Fruit fly (Drosophila melanogaster) whole organism, embryonic: ENCODE data around the gene Lamtor4.

Experiments used
- BEAF-32 ChIP-seq: fragments of 200-800 bp; sonication (Bioruptor generic); optimal IDR thresholded peaks from 3 replicates; lab custom pipeline; 2017; ENCODE audit warnings: missing biosample characterization, missing genetic modification characterization, mild to moderate bottlenecking, moderate library complexity, missing genetic modification reagents
- CG10959 ChIP-seq: fragments of 200-800 bp; sonication (Bioruptor generic); IDR thresholded peaks from 2 replicates; pipeline ENCODE4 v1.3.6; 2022; ENCODE audit warnings: missing biosample characterization, missing genetic modification characterization
- CG10979 ChIP-seq: fragments of 200-800 bp; sonication (Bioruptor generic); optimal IDR thresholded peaks from 2 replicates; lab custom pipeline; 2018; ENCODE audit warnings: missing biosample characterization, mild to moderate bottlenecking, missing genetic modification characterization, moderate library complexity
- CG11085 ChIP-seq: fragments of 200-800 bp; sonication (Bioruptor generic); IDR thresholded peaks from 2 replicates; pipeline ENCODE4 v1.3.6; 2022; ENCODE audit warnings: missing biosample characterization, missing genetic modification characterization
- CG12942 ChIP-seq: fragments of 200-800 bp; sonication (Bioruptor generic); optimal IDR thresholded peaks from 3 replicates; lab custom pipeline; 2016; ENCODE audit warnings: missing biosample characterization, missing genetic modification characterization
- CG13775 ChIP-seq: fragments of 200-800 bp; sonication (Bioruptor generic); optimal IDR thresholded peaks from 3 replicates; lab custom pipeline; 2017; ENCODE audit warnings: missing biosample characterization, mild to moderate bottlenecking, missing genetic modification characterization
- CG14441 ChIP-seq: fragments of 200-800 bp; sonication (Bioruptor generic); IDR thresholded peaks from 2 replicates; pipeline ENCODE4 v1.3.6; 2022; ENCODE audit warnings: missing biosample characterization, missing genetic modification characterization
- CG16863 ChIP-seq: fragments of 200-800 bp; sonication (Bioruptor generic); optimal IDR thresholded peaks from 3 replicates; lab custom pipeline; 2016; ENCODE audit warnings: missing biosample characterization, missing genetic modification characterization
- CG17359 ChIP-seq: fragments of 200-800 bp; sonication (Bioruptor generic); optimal IDR thresholded peaks from 3 replicates; lab custom pipeline; 2018; ENCODE audit warnings: missing biosample characterization, mild to moderate bottlenecking, missing genetic modification characterization, moderate library complexity
- CG2678 ChIP-seq: fragments of 200-800 bp; sonication (Bioruptor generic); optimal IDR thresholded peaks from 3 replicates; lab custom pipeline; 2019; ENCODE audit warnings: missing biosample characterization, mild to moderate bottlenecking, missing genetic modification characterization, moderate library complexity
- CG30403 ChIP-seq: fragments of 200-800 bp; sonication (Bioruptor generic); optimal IDR thresholded peaks from 3 replicates; lab custom pipeline; 2016; ENCODE audit warnings: missing biosample characterization, missing genetic modification characterization
- CG30431 ChIP-seq: fragments of 200-800 bp; sonication (Bioruptor generic); optimal IDR thresholded peaks from 2 replicates; lab custom pipeline; 2017; ENCODE audit warnings: missing biosample characterization, missing genetic modification characterization
- CG32772 ChIP-seq: fragments of 200-800 bp; sonication (Bioruptor generic); IDR thresholded peaks from 2 replicates; pipeline ENCODE4 v1.3.6; 2022; ENCODE audit warnings: missing biosample characterization, missing genetic modification characterization
- CG3407 ChIP-seq: fragments of 200-800 bp; sonication (Bioruptor generic); optimal IDR thresholded peaks from 2 replicates; lab custom pipeline; 2018; ENCODE audit warnings: missing biosample characterization, mild to moderate bottlenecking, missing genetic modification characterization
- CG43689 ChIP-seq: fragments of 200-800 bp; sonication (Bioruptor generic); IDR thresholded peaks from 2 replicates; pipeline ENCODE4 v1.3.6; 2022; ENCODE audit warnings: missing biosample characterization, missing genetic modification characterization
- CG4730 ChIP-seq: fragments of 200-800 bp; sonication (Bioruptor generic); IDR thresholded peaks from 2 replicates; pipeline ENCODE4 v1.3.6; 2022; ENCODE audit warnings: missing biosample characterization, missing genetic modification characterization
- CG4820 ChIP-seq: fragments of 200-800 bp; sonication (Bioruptor generic); optimal IDR thresholded peaks from 3 replicates; lab custom pipeline; 2016; ENCODE audit warnings: missing biosample characterization, missing genetic modification characterization
- CG8089 ChIP-seq: fragments of 200-800 bp; sonication (Bioruptor generic); optimal IDR thresholded peaks from 3 replicates; lab custom pipeline; 2016; ENCODE audit warnings: missing biosample characterization, missing genetic modification characterization
- CG8388 ChIP-seq: fragments of 200-800 bp; sonication (Bioruptor generic); optimal IDR thresholded peaks from 2 replicates; lab custom pipeline; 2019; ENCODE audit warnings: missing biosample characterization, mild to moderate bottlenecking, missing genetic modification characterization, moderate library complexity
- CG8944 ChIP-seq: fragments of 200-800 bp; sonication (Bioruptor generic); optimal IDR thresholded peaks from 3 replicates; lab custom pipeline; 2016; ENCODE audit warnings: missing biosample characterization, missing genetic modification characterization
- CG9797 ChIP-seq: fragments of 200-800 bp; sonication (Bioruptor generic); optimal IDR thresholded peaks from 3 replicates; lab custom pipeline; 2018; ENCODE audit warnings: missing biosample characterization, mild to moderate bottlenecking, missing genetic modification characterization
- Dek ChIP-seq: fragments of 200-800 bp; sonication (Bioruptor generic); optimal IDR thresholded peaks from 3 replicates; lab custom pipeline; 2019; ENCODE audit warnings: missing biosample characterization, mild to moderate bottlenecking, missing genetic modification characterization, moderate library complexity
- Dll ChIP-seq: fragments of 200-800 bp; sonication (Bioruptor generic); IDR thresholded peaks from 4 replicates; pipeline ENCODE4 v1.3.6; 2022; ENCODE audit warnings: missing biosample characterization, missing genetic modification characterization; ENCODE audit not compliant: partially characterized antibody
- Doc3 ChIP-seq: fragments of 200-800 bp; sonication (Bioruptor generic); IDR thresholded peaks from 3 replicates; pipeline ENCODE4 v1.3.6; 2022; ENCODE audit warnings: missing biosample characterization, missing genetic modification characterization; ENCODE audit not compliant: partially characterized antibody
- Dp ChIP-seq: fragments of 200-800 bp; sonication (Bioruptor generic); optimal IDR thresholded peaks from 2 replicates; lab custom pipeline; 2018; ENCODE audit warnings: missing biosample characterization, mild to moderate bottlenecking, missing genetic modification characterization, moderate library complexity
- Drgx ChIP-seq: fragments of 200-800 bp; sonication (Bioruptor generic); IDR thresholded peaks from 2 replicates; pipeline ENCODE4 v1.3.6; 2022; ENCODE audit warnings: missing biosample characterization, missing genetic modification characterization
- H2.0 ChIP-seq: fragments of 200-800 bp; sonication (Bioruptor generic); IDR thresholded peaks from 2 replicates; pipeline ENCODE4 v1.3.6; 2022; ENCODE audit warnings: missing biosample characterization, missing genetic modification characterization
- Hr51 ChIP-seq, 2 experiments: fragments of 200-800 bp; sonication (Bioruptor generic); optimal IDR thresholded peaks; 2 replicates in 1 of 2; 3 replicates in 1 of 2; lab custom pipeline; 2016 to 2018; ENCODE audit warnings: missing biosample characterization in 2 of 2, missing genetic modification characterization in 2 of 2, mild to moderate bottlenecking in 1 of 2, moderate library complexity in 1 of 2
- Lhr ChIP-seq: fragments of 200-800 bp; sonication (Bioruptor generic); optimal IDR thresholded peaks from 3 replicates; lab custom pipeline; 2017; ENCODE audit warnings: mild to moderate bottlenecking, missing biosample characterization, missing genetic modification reagents, missing genetic modification characterization
- MTF-1 ChIP-seq: fragments of 200-800 bp; sonication (Bioruptor generic); optimal IDR thresholded peaks from 2 replicates; lab custom pipeline; 2018; ENCODE audit warnings: missing biosample characterization, mild to moderate bottlenecking, missing genetic modification characterization, borderline replicate concordance
- Meics ChIP-seq: fragments of 200-800 bp; sonication (Bioruptor generic); optimal IDR thresholded peaks from 2 replicates; lab custom pipeline; 2017; ENCODE audit warnings: missing biosample characterization, mild to moderate bottlenecking, missing genetic modification characterization
- Tbp ChIP-seq: fragments of >200 bp; optimal IDR thresholded peaks from 2 replicates; lab custom pipeline; 2018; ENCODE audit warnings: missing biosample characterization, missing genetic modification characterization
- YL-1 ChIP-seq: fragments of 200-800 bp; sonication (Bioruptor generic); optimal IDR thresholded peaks from 3 replicates; lab custom pipeline; 2017; ENCODE audit warnings: missing biosample characterization, mild to moderate bottlenecking, missing genetic modification characterization
- amos ChIP-seq: fragments of 200-800 bp; sonication (Bioruptor generic); IDR thresholded peaks from 2 replicates; pipeline ENCODE4 v1.3.6; 2022; ENCODE audit warnings: missing biosample characterization, missing genetic modification characterization; ENCODE audit not compliant: partially characterized antibody
- aop ChIP-seq: fragments of 200-800 bp; sonication (Bioruptor generic); IDR thresholded peaks from 2 replicates; pipeline ENCODE4 v1.3.6; 2022; ENCODE audit warnings: missing biosample characterization, missing genetic modification characterization
- ap ChIP-seq: fragments of 200-800 bp; sonication (Bioruptor generic); IDR thresholded peaks from 2 replicates; pipeline ENCODE4 v1.3.6; 2022; ENCODE audit warnings: missing biosample characterization, missing genetic modification characterization
- ara ChIP-seq: fragments of 200-800 bp; sonication (Bioruptor generic); IDR thresholded peaks from 2 replicates; pipeline ENCODE4 v1.3.6; 2022; ENCODE audit warnings: missing biosample characterization, missing genetic modification characterization
- da ChIP-seq: fragments of 200-800 bp; sonication (Bioruptor generic); optimal IDR thresholded peaks from 2 replicates; lab custom pipeline; 2016; ENCODE audit warnings: missing biosample characterization, missing genetic modification characterization
- ewg ChIP-seq: fragments of 200-800 bp; sonication (Bioruptor generic); optimal IDR thresholded peaks from 3 replicates; lab custom pipeline; 2017; ENCODE audit warnings: mild to moderate bottlenecking, missing biosample characterization, missing genetic modification reagents, missing genetic modification characterization
- lbe ChIP-seq: fragments of 200-800 bp; sonication (Bioruptor generic); optimal IDR thresholded peaks from 2 replicates; lab custom pipeline; 2016; ENCODE audit warnings: missing biosample characterization, mild to moderate bottlenecking, missing genetic modification characterization
- lov ChIP-seq, 2 experiments: fragments of 200-800 bp in 1 of 2; fragments of >200 bp in 1 of 2; sonication (Bioruptor generic) in 1 of 2; IDR thresholded peaks in 1 of 2; optimal IDR thresholded peaks in 1 of 2; 2 replicates in 1 of 2; 3 replicates in 1 of 2; pipeline versions ENCODE4 v1.3.6 to Lab custom; 2017 to 2022; ENCODE audit warnings: missing biosample characterization in 1 of 2, missing genetic modification characterization in 1 of 2
- mam ChIP-seq: fragments of 200-800 bp; sonication (Bioruptor generic); optimal IDR thresholded peaks from 3 replicates; lab custom pipeline; 2016; ENCODE audit warnings: missing biosample characterization, missing genetic modification characterization
- mld ChIP-seq: fragments of 200-800 bp; sonication (Bioruptor generic); IDR thresholded peaks from 3 replicates; pipeline ENCODE4 v1.3.6; 2022; ENCODE audit warnings: missing biosample characterization, missing genetic modification characterization; ENCODE audit not compliant: partially characterized antibody
- nom ChIP-seq: fragments of 200-800 bp; sonication (Bioruptor generic); optimal IDR thresholded peaks from 2 replicates; lab custom pipeline; 2017; ENCODE audit warnings: missing biosample characterization, missing genetic modification characterization, mild to moderate bottlenecking, moderate library complexity, missing genetic modification reagents
- psq ChIP-seq: fragments of 200-800 bp; sonication (Bioruptor generic); optimal IDR thresholded peaks from 2 replicates; lab custom pipeline; 2017; ENCODE audit warnings: missing biosample characterization, missing genetic modification characterization
- pum ChIP-seq: fragments of 200-800 bp; sonication (Bioruptor generic); optimal IDR thresholded peaks from 2 replicates; lab custom pipeline; 2016; ENCODE audit warnings: missing biosample characterization, missing genetic modification characterization
- pzg ChIP-seq: fragments of 200-800 bp; sonication (Bioruptor generic); optimal IDR thresholded peaks from 3 replicates; lab custom pipeline; 2018; ENCODE audit warnings: missing biosample characterization, mild to moderate bottlenecking, missing genetic modification characterization, moderate library complexity
- sim ChIP-seq: fragments of 200-800 bp; sonication (Bioruptor generic); IDR thresholded peaks from 2 replicates; pipeline ENCODE4 v1.3.6; 2022; ENCODE audit warnings: missing biosample characterization, missing genetic modification characterization
- slp2 ChIP-seq: fragments of 200-800 bp; sonication (Bioruptor generic); optimal IDR thresholded peaks from 2 replicates; lab custom pipeline; 2016; ENCODE audit warnings: missing biosample characterization, missing genetic modification characterization
- sna ChIP-seq: fragments of 200-800 bp; sonication (Bioruptor generic); IDR thresholded peaks from 2 replicates; pipeline ENCODE4 v1.3.6; 2022; ENCODE audit warnings: missing biosample characterization, missing genetic modification characterization; ENCODE audit not compliant: partially characterized antibody

Lamtor4 gene

dm6 chr3L:3903301-3903700 lies 6.6 kb downstream of the Lamtor4 start, which contains the start of gene Sc2 (continued):
- TF ChIP-seq CG11085 (GFP tag; lab: Robert Waterston, UW) = 0 out of 2 replicates have a peak, but pooled peaks have one; percentile 18
- no peak for TF ChIP-seq CG32772
- TF ChIP-seq CG8388 = no peak
- TF ChIP-seq CG4820 (GFP tag; lab: Kevin White, UChicago) = no peak
- no peak for TF ChIP-seq CG43689
- TF ChIP-seq CG10979 = no peak
- TF ChIP-seq CG17359 (tag; lab: Kevin White, UChicago) = no peak
- no peak for TF ChIP-seq Doc3 (GFP tag; lab: Robert Waterston, UW)
- TF ChIP-seq Dp (GFP tag; lab: Kevin White, UChicago) = peak; percentile 35
- no peak for TF ChIP-seq Dek (tag; lab: Kevin White, UChicago)
- no peak for TF ChIP-seq CG8944
- no peak for TF ChIP-seq da (GFP tag; lab: Kevin White, UChicago)
- peak; percentile 29 for TF ChIP-seq MTF-1
- no peak for TF ChIP-seq Hr51 (GFP tag; optimal IDR thresholded peaks at IDR 0.05; lab: Kevin White, UChicago)
- no peak for TF ChIP-seq mam (GFP tag; lab: Kevin White, UChicago)
- TF ChIP-seq psq (GFP tag; lab: Kevin White, UChicago) = no peak
- TF ChIP-seq mld = no peak
- TF ChIP-seq pzg (GFP tag; lab: Kevin White, UChicago) = peak; percentile 49
- TF ChIP-seq sna (GFP tag; lab: Robert Waterston, UW) = no peak
- no peak for TF ChIP-seq CG2678 (tag; lab: Kevin White, UChicago)
- no peak for TF ChIP-seq CG12942 (GFP tag; lab: Kevin White, UChicago)
- peak; percentile 38; the same call in 1 of the 2 replicates for TF ChIP-seq amos
- TF ChIP-seq Drgx (GFP tag; lab: Robert Waterston, UW) = no peak
- no peak for TF ChIP-seq ap (GFP tag; lab: Robert Waterston, UW)
- 0 out of 2 replicates have a peak, but pooled peaks have one; percentile 5 for TF ChIP-seq H2.0 (GFP tag; lab: Robert Waterston, UW)
- TF ChIP-seq aop = no peak
- peak; percentile 56 for TF ChIP-seq CG9797 (GFP tag; lab: Kevin White, UChicago)
- TF ChIP-seq CG30431 (GFP tag; lab: Kevin White, UChicago) = no peak
- TF ChIP-seq Tbp (GFP tag; lab: Kevin White, UChicago) = no peak
- no peak for TF ChIP-seq CG13775 (GFP tag; lab: Kevin White, UChicago)
- 0 out of 2 replicates have a peak, but pooled peaks have one; percentile 9 for TF ChIP-seq CG14441 (GFP tag; lab: Robert Waterston, UW)
- TF ChIP-seq BEAF-32 (GFP tag; lab: Kevin White, UChicago) = peak; percentile 2
- TF ChIP-seq CG10959 (GFP tag; lab: Robert Waterston, UW) = no peak
- no peak for TF ChIP-seq YL-1 (GFP tag; lab: Kevin White, UChicago)
- TF ChIP-seq slp2 (GFP tag; lab: Kevin White, UChicago) = no peak
- peak; percentile 21 for TF ChIP-seq nom (GFP tag; lab: Kevin White, UChicago)
- TF ChIP-seq Lhr (GFP tag; lab: Kevin White, UChicago) = peak; percentile 39
- TF ChIP-seq ewg = no peak
- no peak for TF ChIP-seq CG16863
- no peak for TF ChIP-seq lbe (GFP tag; lab: Kevin White, UChicago)
- TF ChIP-seq lov (optimal IDR thresholded peaks at IDR 0.05; lab: Kevin White, UChicago) = no peak
- TF ChIP-seq lov (GFP tag; IDR thresholded peaks at IDR 0.05; lab: Robert Waterston, UW) = 0 out of 3 replicates have a peak, but pooled peaks have one; percentile 30
- TF ChIP-seq pum (GFP tag; lab: Kevin White, UChicago) = no peak
- TF ChIP-seq Meics (GFP tag; lab: Kevin White, UChicago) = no peak
- no peak for TF ChIP-seq Dll (GFP tag; lab: Robert Waterston, UW)
- no peak for TF ChIP-seq CG8089
- no peak for TF ChIP-seq CG4730 (GFP tag; lab: Robert Waterston, UW)
- TF ChIP-seq sim (GFP tag; lab: Robert Waterston, UW) = 0 out of 2 replicates have a peak, but pooled peaks have one; percentile 50
- 0 out of 2 replicates have a peak, but pooled peaks have one; percentile 22 for TF ChIP-seq ara (GFP tag; lab: Robert Waterston, UW)
- TF ChIP-seq CG30403 (GFP tag; lab: Kevin White, UChicago) = no peak
- TF ChIP-seq CG3407 (GFP tag; lab: Kevin White, UChicago) = no peak
